Worm (Caenorhabditis elegans): ENCODE measurements around the gene C53B4.2.

The C53B4.2 gene

DNA sequence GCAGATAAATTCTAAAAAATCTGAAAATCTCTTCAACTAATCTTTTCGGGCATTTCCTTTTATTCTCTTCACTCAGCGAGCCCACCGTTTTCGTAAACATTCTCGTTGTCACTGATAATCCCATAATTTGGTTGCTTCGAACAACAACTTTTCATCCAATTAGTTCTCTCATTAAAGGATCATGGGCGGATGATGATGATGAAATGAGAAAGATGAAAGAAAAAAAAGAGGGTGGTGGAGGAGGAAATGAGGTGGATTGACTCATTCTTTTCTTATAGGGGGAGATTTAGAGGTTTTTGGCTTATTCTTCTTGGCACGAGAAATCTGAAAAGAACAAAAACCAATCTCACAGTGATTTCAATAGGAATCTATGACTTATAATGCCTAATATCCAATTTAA is 44.8 kb upstream of the C53B4.2 start:
- TF ChIP-seq lim-7 (GFP tag; IDR thresholded peaks at IDR 0.05), result no peak

DNA sequence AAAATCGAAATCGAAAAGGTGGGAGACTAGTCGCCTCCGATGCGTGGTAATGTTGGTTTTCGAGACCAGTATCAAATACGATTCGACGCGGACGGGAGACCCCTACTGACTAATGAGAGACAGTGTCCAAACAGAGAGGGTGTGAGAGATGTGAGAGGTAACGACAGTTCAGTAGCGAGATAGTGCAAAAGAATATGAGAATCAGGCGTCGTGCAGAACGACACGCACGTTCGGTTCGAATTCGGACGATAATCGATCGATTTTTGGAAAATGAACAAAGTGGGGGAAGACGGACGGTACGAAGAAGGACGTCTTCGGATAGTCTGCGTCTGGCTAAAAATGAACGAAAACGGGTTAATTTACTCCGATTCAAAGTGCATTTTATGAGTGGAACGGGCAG is 44.0 kb upstream of the C53B4.2 start, which contains the start of gene D1046.16:
TSS of gene D1046.16 (plus strand) at position 195 of the 400 bp plus-strand sequence.
- TF ChIP-seq hif-1 (tag; optimal IDR thresholded peaks at IDR 0.05), result no peak
- no peak for TF ChIP-seq ceh-32 (tag; optimal IDR thresholded peaks at IDR 0.05; ENCODE audit: poor library complexity)
- TF ChIP-seq nhr-25 (tag; optimal IDR thresholded peaks at IDR 0.05; ENCODE audit: borderline replicate concordance, insufficient read depth), result peak; percentile 41
- no peak for TF ChIP-seq T20F7.1 (GFP tag; optimal IDR thresholded peaks at IDR 0.05)
- no peak for TF ChIP-seq ztf-11 (tag; optimal IDR thresholded peaks at IDR 0.05)
- TF ChIP-seq mxl-2 (GFP tag; conservative IDR thresholded peaks at IDR 0.05), result no peak
- peak; percentile 39 for TF ChIP-seq hlh-11 (tag; optimal IDR thresholded peaks at IDR 0.05)
- TF ChIP-seq ceh-28 (tag; optimal IDR thresholded peaks at IDR 0.05), result peak; percentile 50
- peak; percentile 3 for TF ChIP-seq hlh-30 (tag; optimal IDR thresholded peaks at IDR 0.05; ENCODE audit: insufficient read depth)
- no peak for TF ChIP-seq zip-2 (tag; optimal IDR thresholded peaks at IDR 0.05)
- TF ChIP-seq ceh-62 (tag; optimal IDR thresholded peaks at IDR 0.05), result no peak
- TF ChIP-seq nhr-77 (tag; optimal IDR thresholded peaks at IDR 0.05), result peak; percentile 2
- TF ChIP-seq nhr-237 (tag; optimal IDR thresholded peaks at IDR 0.05), result no peak
- no peak for TF ChIP-seq snpc-4 (tag; optimal IDR thresholded peaks at IDR 0.05)
- no peak for TF ChIP-seq zag-1 (tag; optimal IDR thresholded peaks at IDR 0.05)
- TF ChIP-seq nhr-102 (tag; optimal IDR thresholded peaks at IDR 0.05), result no peak
- no peak for TF ChIP-seq madf-9 (GFP tag; conservative IDR thresholded peaks at IDR 0.05)
- TF ChIP-seq lin-1 (GFP tag; IDR thresholded peaks at IDR 0.05), result no peak
- no peak for TF ChIP-seq zfp-2 (tag; optimal IDR thresholded peaks at IDR 0.05)
- no peak for TF ChIP-seq duxl-1 (tag; optimal IDR thresholded peaks at IDR 0.05; ENCODE audit: poor library complexity)
- TF ChIP-seq cey-2 (tag; optimal IDR thresholded peaks at IDR 0.05; ENCODE audit: borderline replicate concordance, insufficient read depth), result no peak
- TF ChIP-seq nhr-10 (tag; optimal IDR thresholded peaks at IDR 0.05), result no peak
- TF ChIP-seq mxl-3 (GFP tag; optimal IDR thresholded peaks at IDR 0.05), result peak; percentile 53
- TF ChIP-seq nhr-41 (GFP tag; IDR thresholded peaks at IDR 0.05), result no peak
- TF ChIP-seq lir-3 (tag; optimal IDR thresholded peaks at IDR 0.05), result no peak
- peak; percentile 82 for TF ChIP-seq D1046.2 (GFP tag; IDR thresholded peaks at IDR 0.05)
- TF ChIP-seq F49E8.2 (tag; optimal IDR thresholded peaks at IDR 0.05; ENCODE audit: borderline replicate concordance), result no peak
- TF ChIP-seq fkh-10 (GFP tag; optimal IDR thresholded peaks at IDR 0.05), result no peak
- no peak for TF ChIP-seq ZK546.5 (tag; optimal IDR thresholded peaks at IDR 0.05)
- no peak for TF ChIP-seq unc-130 (GFP tag; optimal IDR thresholded peaks at IDR 0.05)
- TF ChIP-seq Y105C5A.15 (GFP tag; IDR thresholded peaks at IDR 0.05), result no peak
- TF ChIP-seq ceh-82 (tag; optimal IDR thresholded peaks at IDR 0.05), result no peak
- no peak for TF ChIP-seq zfp-3 (GFP tag; conservative IDR thresholded peaks at IDR 0.05)
- no peak for TF ChIP-seq lin-29 (GFP tag; IDR thresholded peaks at IDR 0.05)
- no peak for TF ChIP-seq dpl-1 (GFP tag; optimal IDR thresholded peaks at IDR 0.05)
- TF ChIP-seq daf-16 (GFP tag; optimal IDR thresholded peaks at IDR 0.05), result no peak
- TF ChIP-seq daf-16 (tag; optimal IDR thresholded peaks at IDR 0.05), result peak; percentile 20
- no peak for TF ChIP-seq lin-39 (tag; optimal IDR thresholded peaks at IDR 0.05)
- no peak for TF ChIP-seq nhr-6 (tag; optimal IDR thresholded peaks at IDR 0.05)
- TF ChIP-seq nhr-11 (tag; optimal IDR thresholded peaks at IDR 0.05), result no peak
- TF ChIP-seq mdt-29 (GFP tag; IDR thresholded peaks at IDR 0.05), result peak; percentile 41; the same call in 1 of the 2 replicates
- peak; percentile 58 for TF ChIP-seq nhr-28 (tag; optimal IDR thresholded peaks at IDR 0.05)
- peak in 1 of 2 experiments; percentile 15 for TF ChIP-seq unc-62 (GFP tag; optimal IDR thresholded peaks at IDR 0.05 in 1 of 2)
- TF ChIP-seq unc-62 (tag; optimal IDR thresholded peaks at IDR 0.05), result no peak
- peak; percentile 19 for TF ChIP-seq dve-1 (tag; optimal IDR thresholded peaks at IDR 0.05; ENCODE audit: insufficient read depth)
- TF ChIP-seq php-3 (GFP tag; IDR thresholded peaks at IDR 0.05), result no peak
- TF ChIP-seq nhr-42 (GFP tag; IDR thresholded peaks at IDR 0.05), result no peak
- TF ChIP-seq mes-2 (tag; optimal IDR thresholded peaks at IDR 0.05; ENCODE audit: poor library complexity, severe bottlenecking), result peak; percentile 56
- TF ChIP-seq daf-19 (GFP tag; conservative IDR thresholded peaks at IDR 0.05), result no peak
